Worm (Caenorhabditis elegans) whole organism, young adult: ENCODE results near the gene ver-4.

Experiments
- C06A6.2 ChIP-seq: fragments of 200-800 bp; sonication (Bioruptor generic); conservative IDR thresholded peaks from 2 replicates; pipeline ENCODE4 v1.3.6; 2022; ENCODE audit warnings: missing genetic modification characterization, missing compliant biosample characterization
- F10E7.11 ChIP-seq: sonication (generic microtip); optimal IDR thresholded peaks from 2 replicates; lab custom pipeline; 2017; ENCODE audit warnings: mild to moderate bottlenecking, missing genetic modification characterization, moderate library complexity, missing compliant biosample characterization
- F23B12.7 ChIP-seq: sonication (generic microtip); optimal IDR thresholded peaks from 2 replicates; lab custom pipeline; 2017; ENCODE audit warnings: missing genetic modification characterization, mild to moderate bottlenecking, missing compliant biosample characterization, antibody characterized with exemption, moderate library complexity; ENCODE audit not compliant: insufficient read depth
- F49E8.2 ChIP-seq: sonication (generic microtip); optimal IDR thresholded peaks from 3 replicates; lab custom pipeline; 2017; ENCODE audit warnings: missing genetic modification characterization, mild to moderate bottlenecking, missing compliant biosample characterization, antibody characterized with exemption, moderate library complexity; ENCODE audit not compliant: insufficient read depth
- F57A8.1 ChIP-seq: fragments of 200-800 bp; sonication (Bioruptor generic); optimal IDR thresholded peaks from 2 replicates; lab custom pipeline; 2018; ENCODE audit warnings: mild to moderate bottlenecking, missing genetic modification characterization, moderate library complexity, missing compliant biosample characterization
- F57C9.4 ChIP-seq: sonication (generic microtip); optimal IDR thresholded peaks from 2 replicates; lab custom pipeline; 2017; ENCODE audit warnings: mild to moderate bottlenecking, missing genetic modification characterization, missing compliant biosample characterization
- K12H6.12 ChIP-seq: fragments of 200-800 bp; sonication (Bioruptor generic); optimal IDR thresholded peaks from 2 replicates; lab custom pipeline; 2018; ENCODE audit warnings: mild to moderate bottlenecking, missing genetic modification characterization, missing compliant biosample characterization
- Y53F4B.3 ChIP-seq: fragments of 200-800 bp; sonication (Bioruptor generic); IDR thresholded peaks from 2 replicates; pipeline ENCODE4 v1.3.6; 2022; ENCODE audit warnings: missing genetic modification reagents, missing genetic modification characterization, missing compliant biosample characterization
- Y53G8AR.9 ChIP-seq: fragments of 200-800 bp; sonication (Bioruptor generic); conservative IDR thresholded peaks from 2 replicates; pipeline ENCODE4 v1.3.6; 2022; ENCODE audit warnings: missing genetic modification reagents, missing genetic modification characterization, missing compliant biosample characterization
- ZK185.1 ChIP-seq: sonication (generic microtip); optimal IDR thresholded peaks from 2 replicates; lab custom pipeline; 2016; ENCODE audit warnings: mild to moderate bottlenecking, missing genetic modification characterization, missing compliant biosample characterization; ENCODE audit not compliant: poor library complexity, severe bottlenecking
- ama-1 ChIP-seq, 3 experiments: fragments of 150-350 bp in 1 of 3; sonication (generic microtip) in 2 of 3; optimal IDR thresholded peaks; 2 replicates each; lab custom pipeline; 2014 to 2018; ENCODE audit warnings: missing biosample characterization in 2 of 3, missing genetic modification characterization in 2 of 3, missing genetic modification reagents in 2 of 3
- atf-7 ChIP-seq: sonication (generic microtip); optimal IDR thresholded peaks from 2 replicates; lab custom pipeline; 2017; ENCODE audit warnings: mild to moderate bottlenecking, missing genetic modification characterization, missing compliant biosample characterization
- ccch-3 ChIP-seq: fragments of 200-800 bp; sonication (Bioruptor generic); optimal IDR thresholded peaks from 2 replicates; lab custom pipeline; 2018; ENCODE audit warnings: mild to moderate bottlenecking, missing genetic modification characterization, missing compliant biosample characterization
- cebp-1 ChIP-seq, 2 experiments: fragments of 200-800 bp in 1 of 2; sonication (Bioruptor generic) in 1 of 2; sonication (generic microtip) in 1 of 2; IDR thresholded peaks in 1 of 2; optimal IDR thresholded peaks in 1 of 2; 2 replicates each; pipeline versions ENCODE4 v1.3.6 to Lab custom; 2017 to 2022; ENCODE audit warnings: missing compliant biosample characterization in 2 of 2, missing genetic modification characterization in 2 of 2, mild to moderate bottlenecking in 1 of 2, missing genetic modification reagents in 1 of 2, moderate library complexity in 1 of 2
- ceh-58 ChIP-seq: fragments of 200-800 bp; sonication (Bioruptor generic); IDR thresholded peaks from 2 replicates; pipeline ENCODE4 v1.3.6; 2022; ENCODE audit warnings: missing genetic modification characterization, missing compliant biosample characterization
- efl-1 ChIP-seq: fragments of 150-350 bp; optimal IDR thresholded peaks from 2 replicates; lab custom pipeline; 2014; ENCODE audit warnings: missing biosample characterization, missing genetic modification reagents, missing genetic modification characterization
- egl-18 ChIP-seq: fragments of 200-800 bp; sonication (Bioruptor generic); IDR thresholded peaks from 2 replicates; pipeline ENCODE4 v1.3.6; 2022; ENCODE audit warnings: missing genetic modification reagents, missing genetic modification characterization, missing compliant biosample characterization
- ekl-4 ChIP-seq: fragments of 200-800 bp; sonication (Bioruptor generic); IDR thresholded peaks from 2 replicates; pipeline ENCODE4 v1.3.6; 2022; ENCODE audit warnings: missing genetic modification reagents, missing genetic modification characterization, missing compliant biosample characterization
- hlh-12 ChIP-seq: sonication (generic microtip); optimal IDR thresholded peaks from 2 replicates; lab custom pipeline; 2016; ENCODE audit warnings: missing genetic modification characterization, missing compliant biosample characterization
- hmg-20 ChIP-seq: fragments of 200-800 bp; sonication (Bioruptor generic); IDR thresholded peaks from 2 replicates; pipeline ENCODE4 v1.3.6; 2022; ENCODE audit warnings: missing genetic modification reagents, missing genetic modification characterization, missing compliant biosample characterization
- hrde-1 ChIP-seq: sonication (generic microtip); optimal IDR thresholded peaks from 2 replicates; lab custom pipeline; 2016; ENCODE audit warnings: missing genetic modification characterization, mild to moderate bottlenecking, missing compliant biosample characterization, moderate library complexity, missing genotype, missing genetic modification reagents, borderline replicate concordance
- lin-35 ChIP-seq, 3 experiments: fragments of 150-350 bp in 2 of 3; sonication (generic microtip) in 1 of 3; optimal IDR thresholded peaks; 2 replicates each; lab custom pipeline; 2014 to 2018; ENCODE audit warnings: missing biosample characterization in 3 of 3, missing genetic modification characterization in 3 of 3, missing genetic modification reagents in 3 of 3
- lsy-27 ChIP-seq: sonication (generic microtip); optimal IDR thresholded peaks from 2 replicates; lab custom pipeline; 2017; ENCODE audit warnings: missing genetic modification characterization, mild to moderate bottlenecking, missing compliant biosample characterization, antibody characterized with exemption, missing genotype, borderline replicate concordance; ENCODE audit not compliant: insufficient read depth
- madf-10 ChIP-seq: sonication (generic microtip); optimal IDR thresholded peaks from 2 replicates; lab custom pipeline; 2016; ENCODE audit warnings: mild to moderate bottlenecking, missing genetic modification characterization, missing compliant biosample characterization
- madf-3 ChIP-seq: fragments of 200-800 bp; sonication (Bioruptor generic); IDR thresholded peaks from 2 replicates; pipeline ENCODE4 v1.3.6; 2022; ENCODE audit warnings: missing genetic modification reagents, missing genetic modification characterization, missing compliant biosample characterization
- mes-4 ChIP-seq: sonication (generic microtip); optimal IDR thresholded peaks from 2 replicates; lab custom pipeline; 2016; ENCODE audit warnings: missing genotype, missing genetic modification characterization, missing compliant biosample characterization
- mxl-1 ChIP-seq: sonication (generic microtip); optimal IDR thresholded peaks from 2 replicates; lab custom pipeline; 2016; ENCODE audit warnings: missing genetic modification characterization, missing compliant biosample characterization
- nhr-179 ChIP-seq: sonication (generic microtip); optimal IDR thresholded peaks from 2 replicates; lab custom pipeline; 2016; ENCODE audit warnings: mild to moderate bottlenecking, missing genetic modification characterization, missing compliant biosample characterization
- pbrm-1 ChIP-seq: fragments of 200-800 bp; sonication (Bioruptor generic); IDR thresholded peaks from 2 replicates; pipeline ENCODE4 v1.3.6; 2022; ENCODE audit warnings: missing genetic modification reagents, missing genetic modification characterization, missing compliant biosample characterization
- sdz-38 ChIP-seq: sonication (generic microtip); optimal IDR thresholded peaks from 2 replicates; lab custom pipeline; 2016; ENCODE audit warnings: missing genotype, missing genetic modification characterization, missing compliant biosample characterization
- sea-2 ChIP-seq: fragments of 200-800 bp; sonication (Bioruptor generic); IDR thresholded peaks from 2 replicates; pipeline ENCODE4 v1.3.6; 2022; ENCODE audit warnings: missing genetic modification characterization, missing compliant biosample characterization
- snpc-1.3 ChIP-seq: sonication (generic microtip); optimal IDR thresholded peaks from 2 replicates; lab custom pipeline; 2017; ENCODE audit warnings: missing genetic modification characterization, mild to moderate bottlenecking, missing compliant biosample characterization, antibody characterized with exemption, moderate library complexity, missing genotype, missing genetic modification reagents; ENCODE audit not compliant: insufficient read depth
- snpc-4 ChIP-seq, 5 experiments: fragments of 150-350 bp in 1 of 5; sonication (generic microtip) in 4 of 5; optimal IDR thresholded peaks; 2 replicates each; lab custom pipeline; 2014 to 2018; ENCODE audit warnings: missing genetic modification characterization in 5 of 5, missing biosample characterization in 3 of 5, antibody characterized with exemption in 2 of 5, mild to moderate bottlenecking in 2 of 5, missing compliant biosample characterization in 2 of 5, missing genotype in 2 of 5, moderate library complexity in 2 of 5, missing genetic modification reagents in 1 of 5
- sptf-2 ChIP-seq: fragments of 200-800 bp; sonication (Bioruptor generic); optimal IDR thresholded peaks from 2 replicates; lab custom pipeline; 2018; ENCODE audit warnings: mild to moderate bottlenecking, missing genetic modification characterization, missing compliant biosample characterization
- tbp1 ChIP-seq: fragments of 200-800 bp; sonication (Bioruptor generic); optimal IDR thresholded peaks from 2 replicates; lab custom pipeline; 2018; ENCODE audit warnings: mild to moderate bottlenecking, missing genetic modification characterization, missing compliant biosample characterization
- zim-3 ChIP-seq: sonication (generic microtip); optimal IDR thresholded peaks from 2 replicates; lab custom pipeline; 2017; ENCODE audit warnings: mild to moderate bottlenecking, missing genetic modification characterization, moderate library complexity, missing compliant biosample characterization
- ztf-26 ChIP-seq: sonication (generic microtip); optimal IDR thresholded peaks from 2 replicates; lab custom pipeline; 2017; ENCODE audit warnings: missing genetic modification characterization, missing compliant biosample characterization

The ver-4 gene

ce11 chrX:11014394-11015280, 32.5 kb downstream of the ver-4 start:
- TF ChIP-seq F23B12.7 = no peak
- TF ChIP-seq efl-1 (GFP tag; lab: Kevin White, UChicago) = no peak

- TF ChIP-seq ZK185.1 (tag; lab: Kevin White, UChicago) (no peak), mes-4 (tag; lab: Kevin White, UChicago) (no peak), ama-1 (optimal IDR thresholded peaks at IDR 0.05; lab: Kevin White, UChicago) (no peak), ama-1 (GFP tag; optimal IDR thresholded peaks at IDR 0.05; lab: Kevin White, UChicago) (no peak), F57C9.4 (tag; lab: Kevin White, UChicago) (no peak), sptf-2 (GFP tag; lab: Kevin White, UChicago) (no peak), snpc-4 (GFP tag; optimal IDR thresholded peaks at IDR 0.05; lab: Kevin White, UChicago) (no peak), snpc-4 (tag; optimal IDR thresholded peaks at IDR 0.05; lab: Kevin White, UChicago) (no peak), madf-10 (tag; lab: Kevin White, UChicago) (no peak), lin-35 (GFP tag; optimal IDR thresholded peaks at IDR 0.05; lab: Kevin White, UChicago) (no peak), hmg-20 (GFP tag; lab: Robert Waterston, UW) (no peak), sdz-38 (tag; lab: Kevin White, UChicago) (no peak), ztf-26 (tag; lab: Kevin White, UChicago) (no peak), F10E7.11 (tag; lab: Kevin White, UChicago) (no peak)
Observed at ce11 chrX:11016100-11016499, 33.9 kb downstream of the ver-4 start, which contains the start of gene egl-15. Gene egl-15, plus strand, starts transcription at chrX:11016400.

- TF ChIP-seq ekl-4 (GFP tag; lab: Robert Waterston, UW) (no peak), snpc-1.3 (tag; lab: Kevin White, UChicago) (no peak), K12H6.12 (tag; lab: Kevin White, UChicago) (no peak), hrde-1 (tag; lab: Kevin White, UChicago) (no peak), nhr-179 (tag; lab: Kevin White, UChicago) (no peak), sea-2 (GFP tag; lab: Robert Waterston, UW) (no peak), F49E8.2 (tag; lab: Kevin White, UChicago) (no peak), Y53F4B.3 (GFP tag; lab: Robert Waterston, UW) (no peak), mxl-1 (tag; lab: Kevin White, UChicago) (no peak), madf-3 (no peak), mes-4 (tag; lab: Kevin White, UChicago) (no peak), hlh-12 (tag; lab: Kevin White, UChicago) (no peak), zim-3 (tag; lab: Kevin White, UChicago) (no peak), ama-1 (optimal IDR thresholded peaks at IDR 0.05; lab: Kevin White, UChicago) (no peak), ama-1 (GFP tag; optimal IDR thresholded peaks at IDR 0.05; lab: Kevin White, UChicago) (no peak), C06A6.2 (no peak), ccch-3 (GFP tag; lab: Kevin White, UChicago) (no peak)
Observed at ce11 chrX:11028617-11029016, 46.5 kb downstream of the ver-4 start, which contains the start of gene ldb-1. Gene ldb-1, plus strand, starts transcription at chrX:11028917.

ce11 chrX:11031047-11031695, 49.0 kb downstream of the ver-4 start:
- peak; percentile 50 for TF ChIP-seq snpc-4 (GFP tag; optimal IDR thresholded peaks at IDR 0.05; lab: Kevin White, UChicago)
- TF ChIP-seq snpc-4 (tag; optimal IDR thresholded peaks at IDR 0.05; lab: Kevin White, UChicago) = peak in 1 of 4 experiments; percentile 46
- peak; percentile 77; the same call in 1 of the 2 replicates for TF ChIP-seq egl-18 (GFP tag; lab: Robert Waterston, UW)
- no peak for TF ChIP-seq Y53G8AR.9
- TF ChIP-seq pbrm-1 (GFP tag; lab: Robert Waterston, UW) = peak; percentile 63
- TF ChIP-seq atf-7 = peak; percentile 73
- peak; percentile 9 for TF ChIP-seq F57A8.1
- TF ChIP-seq Y53F4B.3 (GFP tag; lab: Robert Waterston, UW) = no peak
- TF ChIP-seq cebp-1 (GFP tag; IDR thresholded peaks at IDR 0.05; lab: Robert Waterston, UW) = peak; percentile 48; the same call in 1 of the 2 replicates
- TF ChIP-seq cebp-1 (tag; optimal IDR thresholded peaks at IDR 0.05; lab: Kevin White, UChicago) = peak; percentile 81
- TF ChIP-seq ceh-58 = no peak
- TF ChIP-seq tbp1 (GFP tag; lab: Kevin White, UChicago) = peak; percentile 34
- peak; percentile 62 for TF ChIP-seq madf-10 (tag; lab: Kevin White, UChicago)
- TF ChIP-seq lsy-27 (tag; lab: Kevin White, UChicago) = no peak
